Worm (Caenorhabditis elegans): ENCODE data around the gene F59A7.7.

ce11 chrV:2050790-2051189 lies 38.9 kb downstream of the F59A7.7 start:
- TF ChIP-seq unc-62 (GFP tag; optimal IDR thresholded peaks at IDR 0.05): no peak
- TF ChIP-seq lsy-2 (tag; optimal IDR thresholded peaks at IDR 0.05): no peak
- TF ChIP-seq elt-3 (tag; optimal IDR thresholded peaks at IDR 0.05): no peak
- no peak for TF ChIP-seq nhr-237 (tag; optimal IDR thresholded peaks at IDR 0.05)
- no peak for TF ChIP-seq mab-5 (tag; optimal IDR thresholded peaks at IDR 0.05)
- no peak for TF ChIP-seq snpc-4 (tag; optimal IDR thresholded peaks at IDR 0.05)
- no peak for TF ChIP-seq mls-2 (tag; optimal IDR thresholded peaks at IDR 0.05)
- no peak for TF ChIP-seq sem-2 (GFP tag; optimal IDR thresholded peaks at IDR 0.05)
- no peak for TF ChIP-seq M03D4.4 (tag; optimal IDR thresholded peaks at IDR 0.05)
- TF ChIP-seq unc-39 (tag; optimal IDR thresholded peaks at IDR 0.05): no peak
- no peak for TF ChIP-seq blmp-1 (tag; optimal IDR thresholded peaks at IDR 0.05)

All from whole organism, mixed stage, embryonic.